Worm (Caenorhabditis elegans) whole organism, L1 larva: Measurements from ENCODE around the gene sos-1.
"Not testable (repeated sequence)": the region's sequence is repeated elsewhere in the genome, so short reads cannot be mapped to it uniquely, and the experiment has no call there.

Source experiments
- C04F5.9 ChIP-seq: sonication (generic microtip); optimal IDR thresholded peaks from 2 replicates; lab custom pipeline; 2016; ENCODE audit warnings: missing genetic modification characterization, missing compliant biosample characterization
- C16A3.4 ChIP-seq: fragments of 150-350 bp; optimal IDR thresholded peaks from 2 replicates; lab custom pipeline; 2014; ENCODE audit warnings: missing biosample characterization, missing genetic modification characterization
- alr-1 ChIP-seq: fragments of 200-800 bp; sonication (Bioruptor generic); optimal IDR thresholded peaks from 2 replicates; lab custom pipeline; 2018; ENCODE audit warnings: borderline replicate concordance, mild to moderate bottlenecking, missing genetic modification characterization, missing compliant biosample characterization
- ama-1 ChIP-seq: fragments of 150-350 bp; optimal IDR thresholded peaks from 2 replicates; lab custom pipeline; 2014
- blmp-1 ChIP-seq: fragments of 150-350 bp; optimal IDR thresholded peaks from 2 replicates; lab custom pipeline; 2014; ENCODE audit warnings: missing biosample characterization, missing genetic modification characterization
- ceh-63 ChIP-seq: fragments of 200-800 bp; sonication (Bioruptor generic); optimal IDR thresholded peaks from 2 replicates; lab custom pipeline; 2018; ENCODE audit warnings: mild to moderate bottlenecking, missing genetic modification characterization, missing compliant biosample characterization
- ceh-90 ChIP-seq: sonication (generic microtip); optimal IDR thresholded peaks from 2 replicates; lab custom pipeline; 2016; ENCODE audit warnings: missing genetic modification characterization, missing compliant biosample characterization
- efl-1 ChIP-seq, 4 experiments: fragments of 150-350 bp; optimal IDR thresholded peaks in 3 of 4; peaks in 1 of 4; 1 replicate in 1 of 4; 2 replicates in 3 of 4; lab custom pipeline; 2014; ENCODE audit warnings: missing biosample characterization in 2 of 4, missing genetic modification characterization in 2 of 4, missing genetic modification reagents in 2 of 4
- efl-3 ChIP-seq: fragments of 200-800 bp; sonication (Bioruptor generic); optimal IDR thresholded peaks from 2 replicates; lab custom pipeline; 2018; ENCODE audit warnings: mild to moderate bottlenecking, missing genetic modification characterization, missing compliant biosample characterization
- egl-13 ChIP-seq: sonication (generic microtip); optimal IDR thresholded peaks from 2 replicates; lab custom pipeline; 2016; ENCODE audit warnings: missing genotype, missing genetic modification reagents, missing genetic modification characterization, missing compliant biosample characterization
- elt-2 ChIP-seq: sonication (generic microtip); optimal IDR thresholded peaks from 2 replicates; lab custom pipeline; 2016; ENCODE audit warnings: missing genetic modification characterization, mild to moderate bottlenecking, inconsistent platforms, missing compliant biosample characterization, missing genetic modification reagents
- elt-3 ChIP-seq, 6 experiments: fragments of 150-350 bp in 1 of 6; sonication (generic microtip); optimal IDR thresholded peaks; 2 replicates each; lab custom pipeline; 2017 to 2018; ENCODE audit warnings: missing biosample characterization in 6 of 6, missing genetic modification characterization in 6 of 6, inconsistent platforms in 1 of 6
- fkh-10 ChIP-seq: sonication (generic microtip); optimal IDR thresholded peaks from 2 replicates; lab custom pipeline; 2017; ENCODE audit warnings: missing biosample characterization, missing genetic modification reagents, missing genetic modification characterization
- grh-1 ChIP-seq: fragments of 200-800 bp; sonication (Bioruptor generic); IDR thresholded peaks from 2 replicates; pipeline ENCODE4 v1.3.6; 2022; ENCODE audit warnings: missing genetic modification reagents, missing genetic modification characterization, missing compliant biosample characterization
- lin-13 ChIP-seq: fragments of 150-350 bp; optimal IDR thresholded peaks from 2 replicates; lab custom pipeline; 2014; ENCODE audit warnings: missing biosample characterization, missing genetic modification reagents, missing genetic modification characterization
- lin-14 ChIP-seq: fragments of 200-800 bp; sonication (Bioruptor generic); optimal IDR thresholded peaks from 2 replicates; lab custom pipeline; 2018; ENCODE audit warnings: mild to moderate bottlenecking, missing genetic modification characterization, moderate library complexity, missing compliant biosample characterization
- lin-35 ChIP-seq, 2 experiments: fragments of 150-350 bp; optimal IDR thresholded peaks; 2 replicates each; lab custom pipeline; 2014; ENCODE audit warnings: missing biosample characterization in 2 of 2, missing genetic modification characterization in 2 of 2, missing genetic modification reagents in 2 of 2
- lir-3 ChIP-seq: sonication (generic microtip); optimal IDR thresholded peaks from 2 replicates; lab custom pipeline; 2016; ENCODE audit warnings: mild to moderate bottlenecking, missing genetic modification characterization, moderate library complexity, missing compliant biosample characterization; ENCODE audit not compliant: poor library complexity
- lsy-2 ChIP-seq, 2 experiments: fragments of 150-350 bp; optimal IDR thresholded peaks; 2 replicates each; lab custom pipeline; 2014; ENCODE audit warnings: missing biosample characterization in 2 of 2, missing genetic modification characterization in 2 of 2
- mdl-1 ChIP-seq, 2 experiments: fragments of 150-350 bp; optimal IDR thresholded peaks; 2 replicates each; lab custom pipeline; 2014 to 2017; ENCODE audit warnings: missing biosample characterization in 2 of 2, missing genetic modification characterization in 2 of 2, inconsistent platforms in 1 of 2
- mep-1 ChIP-seq: fragments of 150-350 bp; optimal IDR thresholded peaks from 2 replicates; lab custom pipeline; 2014; ENCODE audit warnings: missing biosample characterization, missing genetic modification characterization
- nhr-11 ChIP-seq: fragments of 150-350 bp; optimal IDR thresholded peaks from 2 replicates; lab custom pipeline; 2014; ENCODE audit warnings: missing biosample characterization, missing genetic modification characterization
- nhr-12 ChIP-seq: sonication (generic microtip); optimal IDR thresholded peaks from 2 replicates; lab custom pipeline; 2017; ENCODE audit warnings: missing biosample characterization, missing genetic modification characterization
- nhr-20 ChIP-seq: sonication (generic microtip); optimal IDR thresholded peaks from 2 replicates; lab custom pipeline; 2016; ENCODE audit warnings: mild to moderate bottlenecking, missing genetic modification characterization, missing compliant biosample characterization
- nhr-237 ChIP-seq: fragments of 150-350 bp; optimal IDR thresholded peaks from 2 replicates; lab custom pipeline; 2014; ENCODE audit warnings: missing biosample characterization, missing genetic modification characterization
- nhr-28 ChIP-seq: fragments of 150-350 bp; optimal IDR thresholded peaks from 2 replicates; lab custom pipeline; 2014; ENCODE audit warnings: missing biosample characterization, missing genetic modification characterization
- nhr-47 ChIP-seq: sonication (generic microtip); optimal IDR thresholded peaks from 2 replicates; lab custom pipeline; 2016; ENCODE audit warnings: mild to moderate bottlenecking, missing genetic modification characterization, moderate library complexity, missing compliant biosample characterization
- nhr-71 ChIP-seq: sonication (generic microtip); optimal IDR thresholded peaks from 2 replicates; lab custom pipeline; 2016; ENCODE audit warnings: mild to moderate bottlenecking, missing genetic modification characterization, moderate library complexity, missing compliant biosample characterization
- nhr-76 ChIP-seq: sonication (generic microtip); optimal IDR thresholded peaks from 2 replicates; lab custom pipeline; 2017; ENCODE audit warnings: missing biosample characterization, missing genetic modification characterization
- nhr-85 ChIP-seq: sonication (generic microtip); peaks from one replicate; lab custom pipeline; 2016; ENCODE audit warnings: missing genetic modification characterization, inconsistent platforms, missing compliant biosample characterization
- nhr-90 ChIP-seq: sonication (generic microtip); optimal IDR thresholded peaks from 2 replicates; lab custom pipeline; 2016; ENCODE audit warnings: mild to moderate bottlenecking, missing genetic modification characterization, missing compliant biosample characterization; ENCODE audit not compliant: poor library complexity
- pax-3 ChIP-seq: fragments of 200-800 bp; sonication (Bioruptor generic); optimal IDR thresholded peaks from 2 replicates; lab custom pipeline; 2018; ENCODE audit warnings: mild to moderate bottlenecking, missing genetic modification characterization, moderate library complexity, missing compliant biosample characterization
- skn-1 ChIP-seq: fragments of 150-350 bp; optimal IDR thresholded peaks from 2 replicates; lab custom pipeline; 2014; ENCODE audit warnings: missing biosample characterization, missing genetic modification characterization
- snu-23 ChIP-seq: sonication (generic microtip); optimal IDR thresholded peaks from 2 replicates; lab custom pipeline; 2016; ENCODE audit warnings: missing genetic modification characterization, missing compliant biosample characterization
- sox-4 ChIP-seq: sonication (generic microtip); optimal IDR thresholded peaks from 2 replicates; lab custom pipeline; 2016; ENCODE audit warnings: missing genetic modification characterization, missing compliant biosample characterization
- tbx-2 ChIP-seq: sonication (generic microtip); optimal IDR thresholded peaks from 2 replicates; lab custom pipeline; 2016; ENCODE audit warnings: missing genetic modification characterization, missing compliant biosample characterization
- unc-130 ChIP-seq: fragments of 150-350 bp; optimal IDR thresholded peaks from 2 replicates; lab custom pipeline; 2017; ENCODE audit warnings: missing biosample characterization, missing genetic modification characterization, inconsistent platforms
- unc-30 ChIP-seq: sonication (generic microtip); optimal IDR thresholded peaks from 2 replicates; lab custom pipeline; 2017; ENCODE audit warnings: missing biosample characterization, missing genetic modification characterization
- unc-98 ChIP-seq: fragments of 200-800 bp; sonication (Bioruptor generic); IDR thresholded peaks from 2 replicates; pipeline ENCODE4 v1.3.6; 2022; ENCODE audit warnings: missing genetic modification characterization, missing compliant biosample characterization
- vab-15 ChIP-seq: sonication (generic microtip); optimal IDR thresholded peaks from 2 replicates; lab custom pipeline; 2017; ENCODE audit warnings: missing genotype, mild to moderate bottlenecking, missing genetic modification characterization, missing compliant biosample characterization

The sos-1 gene

DNA sequence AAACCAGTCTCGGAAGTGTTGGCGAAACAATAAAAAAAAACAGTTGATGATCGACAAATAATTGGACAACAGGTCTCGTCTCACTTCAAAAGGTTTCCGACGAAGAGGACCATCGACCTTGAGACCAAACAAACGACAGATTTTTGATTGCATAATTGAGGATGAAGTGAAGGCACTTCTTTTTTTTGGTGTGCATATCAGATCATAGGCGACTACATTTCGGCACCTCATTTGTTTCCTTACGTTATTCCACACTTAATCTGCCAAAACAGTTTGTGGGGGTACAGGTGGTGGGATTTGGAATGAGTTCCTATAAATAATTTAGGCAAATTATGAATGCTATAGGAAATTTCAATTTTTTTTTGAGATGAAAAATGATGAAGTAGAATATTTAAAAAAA, 62.5 kb downstream of the sos-1 start:
- TF ChIP-seq efl-1 (optimal IDR thresholded peaks at IDR 0.05; lab: Kevin White, UChicago) (no peak), efl-1 (GFP tag; optimal IDR thresholded peaks at IDR 0.05 in 1 of 2; lab: Kevin White, UChicago) (peak in 1 of 2 experiments; percentile 1), nhr-90 (tag; lab: Kevin White, UChicago) (peak; percentile 24), ceh-63 (GFP tag; lab: Kevin White, UChicago) (no peak)

DNA sequence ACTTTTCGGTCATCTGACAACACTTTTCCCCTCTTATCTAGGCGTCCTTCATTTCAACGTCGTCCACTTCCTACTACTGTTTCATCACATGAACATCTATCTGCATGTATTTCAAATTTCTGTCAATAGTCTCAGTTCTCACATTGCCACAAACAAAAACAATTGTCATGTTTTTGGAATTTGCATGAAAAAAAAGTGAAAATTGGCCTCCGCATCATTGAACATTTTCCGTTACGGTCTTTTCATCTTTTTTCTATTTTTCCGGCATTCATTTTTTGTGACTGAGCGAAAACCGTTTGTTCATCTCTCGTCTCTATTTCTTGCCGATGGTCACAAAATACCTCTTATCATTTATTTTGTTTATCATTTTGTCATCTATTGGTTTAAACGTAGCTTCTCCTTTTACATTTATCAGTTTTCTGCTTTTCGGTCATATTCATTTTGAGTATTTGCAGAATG, 66.0 kb downstream of the sos-1 start, which contains the start of gene exc-15:
exc-15 (plus strand) TSS at position 411 of the 459 bp plus-strand sequence.
- peak; percentile 76 for TF ChIP-seq nhr-85 (tag; lab: Kevin White, UChicago)
- no peak for TF ChIP-seq sox-4
- TF ChIP-seq nhr-20 (tag; lab: Kevin White, UChicago) = peak; percentile 63
- TF ChIP-seq unc-98 (GFP tag; lab: Robert Waterston, UW) = no peak
- TF ChIP-seq blmp-1 (tag; lab: Kevin White, UChicago) = peak; percentile 73
- TF ChIP-seq C04F5.9 (tag; lab: Kevin White, UChicago) = no peak
- TF ChIP-seq lin-35 (GFP tag; optimal IDR thresholded peaks at IDR 0.05; lab: Kevin White, UChicago) = peak in 1 of 2 experiments; percentile 51
- TF ChIP-seq elt-2 = peak; percentile 68
- peak; percentile 72 for TF ChIP-seq lin-14 (GFP tag; lab: Kevin White, UChicago)
- peak in 1 of 2 experiments; percentile 25 for TF ChIP-seq lsy-2 (tag; optimal IDR thresholded peaks at IDR 0.05; lab: Kevin White, UChicago)
- peak; percentile 19 for TF ChIP-seq mep-1 (tag; lab: Kevin White, UChicago)
- peak; percentile 23 for TF ChIP-seq skn-1 (tag; lab: Kevin White, UChicago)
- TF ChIP-seq nhr-90 (tag; lab: Kevin White, UChicago) = peak; percentile 4
- no peak for TF ChIP-seq nhr-237
- TF ChIP-seq nhr-71 (tag; lab: Kevin White, UChicago) = peak; percentile 40
- peak in 1 of 6 experiments; percentile 58 for TF ChIP-seq elt-3 (tag; optimal IDR thresholded peaks at IDR 0.05; lab: Kevin White, UChicago)
- no peak for TF ChIP-seq efl-1 (optimal IDR thresholded peaks at IDR 0.05; lab: Kevin White, UChicago)
- TF ChIP-seq efl-1 (GFP tag; optimal IDR thresholded peaks at IDR 0.05 in 1 of 2; lab: Kevin White, UChicago) = peak in 1 of 2 experiments; percentile 37
- TF ChIP-seq alr-1 (tag; lab: Kevin White, UChicago) = no peak
- peak; percentile 63 for TF ChIP-seq snu-23
- no peak for TF ChIP-seq lin-13 (GFP tag; lab: Kevin White, UChicago)
- no peak for TF ChIP-seq vab-15 (tag; lab: Kevin White, UChicago)
- TF ChIP-seq, all 84 proteins: peak for 14

- TF ChIP-seq nhr-28 (tag; lab: Kevin White, UChicago) = no peak
- no peak for TF ChIP-seq snu-23
- no peak for TF ChIP-seq skn-1 (tag; lab: Kevin White, UChicago)
- no peak for TF ChIP-seq unc-130
- no peak for TF ChIP-seq unc-30 (tag; lab: Kevin White, UChicago)
- TF ChIP-seq fkh-10 = no peak
- TF ChIP-seq ama-1 (lab: Kevin White, UChicago) = no peak
Measured at ce11 chrV:4481823-4482222, 67.3 kb downstream of the sos-1 start.

ce11 chrV:4474543-4474942, 74.5 kb downstream of the sos-1 start, which contains the start of gene str-35:
Gene str-35 (plus strand): TSS chrV:4474843.
- not testable (repeated sequence) for TF ChIP-seq elt-2; nhr-47 (tag; lab: Kevin White, UChicago); nhr-11

DNA sequence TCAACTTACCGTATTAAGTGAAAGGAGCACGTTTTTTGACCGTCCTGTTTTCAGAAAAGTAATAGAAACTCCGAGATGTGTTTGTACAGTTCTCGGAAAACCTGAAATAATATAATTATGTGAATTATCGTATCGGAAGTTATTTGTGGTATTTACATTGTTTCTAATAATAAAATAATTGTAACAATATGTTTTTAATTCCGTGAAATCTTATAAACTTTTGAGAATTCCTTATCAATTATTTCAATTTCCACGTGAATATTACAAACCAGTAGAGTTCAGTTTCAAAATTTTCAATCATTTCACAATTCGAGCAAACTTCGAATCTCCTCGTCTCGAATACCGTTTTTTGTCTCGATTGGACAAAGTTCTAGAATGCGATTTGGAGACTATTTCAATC, 78.0 kb downstream of the sos-1 start, which contains the start of gene T08H10.3:
T08H10.3 (plus strand) TSS at position 301 of the 400 bp plus-strand sequence.
- TF ChIP-seq grh-1 (GFP tag; lab: Robert Waterston, UW) (no peak), elt-2 (no peak), ceh-90 (tag; lab: Kevin White, UChicago) (no peak), C16A3.4 (tag; lab: Kevin White, UChicago) (no peak), nhr-76 (no peak), efl-3 (no peak), nhr-20 (tag; lab: Kevin White, UChicago) (no peak), nhr-90 (tag; lab: Kevin White, UChicago) (no peak), tbx-2 (no peak), ama-1 (lab: Kevin White, UChicago) (no peak), efl-1 (optimal IDR thresholded peaks at IDR 0.05; lab: Kevin White, UChicago) (no peak), efl-1 (GFP tag; optimal IDR thresholded peaks at IDR 0.05 in 1 of 2; lab: Kevin White, UChicago) (no peak), nhr-12 (tag; lab: Kevin White, UChicago) (no peak), egl-13 (tag; lab: Kevin White, UChicago) (no peak), pax-3 (no peak), ceh-63 (GFP tag; lab: Kevin White, UChicago) (no peak), lir-3 (tag; lab: Kevin White, UChicago) (no peak), skn-1 (tag; lab: Kevin White, UChicago) (no peak), mdl-1 (tag; optimal IDR thresholded peaks at IDR 0.05; lab: Kevin White, UChicago) (no peak)
